Worm (Caenorhabditis elegans): Measurements from ENCODE around the gene C14E2.3.

Gene C14E2.3

ce11 chrX:1821235-1821634 lies 9.9 kb upstream of the C14E2.3 start, which contains the start of gene C14E2.4:
C14E2.4 (minus strand) TSS chrX:1821335.
- no peak for TF ChIP-seq ets-7 (tag; optimal IDR thresholded peaks at IDR 0.05)
- TF ChIP-seq hmg-4 (GFP tag; optimal IDR thresholded peaks at IDR 0.05): no peak
- TF ChIP-seq F13C5.2 (tag; optimal IDR thresholded peaks at IDR 0.05): no peak
- TF ChIP-seq pes-1 (GFP tag; IDR thresholded peaks at IDR 0.05): no peak
- TF ChIP-seq ceh-36 (tag; optimal IDR thresholded peaks at IDR 0.05): no peak
- TF ChIP-seq scrt-1 (GFP tag; IDR thresholded peaks at IDR 0.05): no peak
- TF ChIP-seq hmbx-1 (tag; optimal IDR thresholded peaks at IDR 0.05): no peak
- TF ChIP-seq tra-4 (tag; optimal IDR thresholded peaks at IDR 0.05): no peak
- TF ChIP-seq flt-1 (GFP tag; IDR thresholded peaks at IDR 0.05): no peak
- TF ChIP-seq aly-1 (tag; optimal IDR thresholded peaks at IDR 0.05): no peak
- no peak for TF ChIP-seq ama-1 (optimal IDR thresholded peaks at IDR 0.05)
- no peak for TF ChIP-seq tbx-37 (GFP tag; conservative IDR thresholded peaks at IDR 0.05)
- no peak for TF ChIP-seq tbx-11 (GFP tag; IDR thresholded peaks at IDR 0.05)
- TF ChIP-seq sea-1 (GFP tag; conservative IDR thresholded peaks at IDR 0.05): no peak
- no peak for TF ChIP-seq B0310.2 (tag; optimal IDR thresholded peaks at IDR 0.05)
- TF ChIP-seq ceh-13 (GFP tag; optimal IDR thresholded peaks at IDR 0.05): no peak
- no peak for TF ChIP-seq hnd-1 (tag; optimal IDR thresholded peaks at IDR 0.05)

ce11 chrX:1816106-1816505 lies 4.8 kb upstream of the C14E2.3 start, which contains the start of gene C14E2.7:
C14E2.7 (plus strand) TSS chrX:1816406.
- TF ChIP-seq B0310.2 (tag; optimal IDR thresholded peaks at IDR 0.05) (no peak), tbx-11 (GFP tag; IDR thresholded peaks at IDR 0.05) (no peak), flt-1 (GFP tag; IDR thresholded peaks at IDR 0.05) (no peak), hmg-4 (GFP tag; optimal IDR thresholded peaks at IDR 0.05) (no peak), ama-1 (optimal IDR thresholded peaks at IDR 0.05) (no peak), pes-1 (GFP tag; IDR thresholded peaks at IDR 0.05) (no peak), aly-1 (tag; optimal IDR thresholded peaks at IDR 0.05) (no peak), hmbx-1 (tag; optimal IDR thresholded peaks at IDR 0.05) (no peak), scrt-1 (GFP tag; IDR thresholded peaks at IDR 0.05) (no peak)

ce11 chrX:1800980-1801506 lies 10.3 kb downstream of the C14E2.3 start, which contains the start of gene C14E2.11:
C14E2.11 (plus strand) TSS chrX:1801456.
- TF ChIP-seq hmg-4 (GFP tag; optimal IDR thresholded peaks at IDR 0.05) (peak; percentile 31), tra-4 (tag; optimal IDR thresholded peaks at IDR 0.05) (no peak)

- TF ChIP-seq B0310.2 (tag; optimal IDR thresholded peaks at IDR 0.05) (no peak), tra-4 (tag; optimal IDR thresholded peaks at IDR 0.05) (no peak), sea-1 (GFP tag; conservative IDR thresholded peaks at IDR 0.05) (no peak), ama-1 (optimal IDR thresholded peaks at IDR 0.05) (no peak), tbx-11 (GFP tag; IDR thresholded peaks at IDR 0.05) (no peak), ceh-13 (GFP tag; optimal IDR thresholded peaks at IDR 0.05) (no peak)
Observed at ce11 chrX:1798543-1798942, 12.8 kb downstream of the C14E2.3 start.

- no peak for TF ChIP-seq hnd-1 (tag; optimal IDR thresholded peaks at IDR 0.05)
- no peak for TF ChIP-seq hmbx-1 (tag; optimal IDR thresholded peaks at IDR 0.05)
- no peak for TF ChIP-seq tbx-11 (GFP tag; IDR thresholded peaks at IDR 0.05)
- TF ChIP-seq flt-1 (GFP tag; IDR thresholded peaks at IDR 0.05): no peak
- TF ChIP-seq aly-1 (tag; optimal IDR thresholded peaks at IDR 0.05): no peak
Observed at ce11 chrX:1796067-1796466, 15.3 kb downstream of the C14E2.3 start.

- TF ChIP-seq tra-4 (tag; optimal IDR thresholded peaks at IDR 0.05): no peak
- TF ChIP-seq ceh-36 (tag; optimal IDR thresholded peaks at IDR 0.05): no peak
- no peak for TF ChIP-seq sea-1 (GFP tag; conservative IDR thresholded peaks at IDR 0.05)
- TF ChIP-seq F13C5.2 (tag; optimal IDR thresholded peaks at IDR 0.05): no peak
- no peak for TF ChIP-seq scrt-1 (GFP tag; IDR thresholded peaks at IDR 0.05)
- no peak for TF ChIP-seq hmbx-1 (tag; optimal IDR thresholded peaks at IDR 0.05)
- TF ChIP-seq ets-7 (tag; optimal IDR thresholded peaks at IDR 0.05): no peak
- no peak for TF ChIP-seq hnd-1 (tag; optimal IDR thresholded peaks at IDR 0.05)
- TF ChIP-seq B0310.2 (tag; optimal IDR thresholded peaks at IDR 0.05): no peak
- no peak for TF ChIP-seq flt-1 (GFP tag; IDR thresholded peaks at IDR 0.05)
- no peak for TF ChIP-seq tbx-37 (GFP tag; conservative IDR thresholded peaks at IDR 0.05)
- TF ChIP-seq ceh-13 (GFP tag; optimal IDR thresholded peaks at IDR 0.05): no peak
- TF ChIP-seq hmg-4 (GFP tag; optimal IDR thresholded peaks at IDR 0.05): no peak
- TF ChIP-seq ama-1 (optimal IDR thresholded peaks at IDR 0.05): no peak
- no peak for TF ChIP-seq pes-1 (GFP tag; IDR thresholded peaks at IDR 0.05)
- TF ChIP-seq aly-1 (tag; optimal IDR thresholded peaks at IDR 0.05): no peak
- no peak for TF ChIP-seq tbx-11 (GFP tag; IDR thresholded peaks at IDR 0.05)
Observed at ce11 chrX:1791095-1791494, 20.2 kb downstream of the C14E2.3 start.

- TF ChIP-seq hmbx-1 (tag; optimal IDR thresholded peaks at IDR 0.05) (no peak), tra-4 (tag; optimal IDR thresholded peaks at IDR 0.05) (no peak), hmg-4 (GFP tag; optimal IDR thresholded peaks at IDR 0.05) (no peak), aly-1 (tag; optimal IDR thresholded peaks at IDR 0.05) (no peak), pes-1 (GFP tag; IDR thresholded peaks at IDR 0.05) (no peak), F13C5.2 (tag; optimal IDR thresholded peaks at IDR 0.05) (no peak)
Observed at ce11 chrX:1786607-1787006, 24.7 kb downstream of the C14E2.3 start, which contains the start of gene arg-1. arg-1 (plus strand) TSS chrX:1786907.

- TF ChIP-seq aly-1 (tag; optimal IDR thresholded peaks at IDR 0.05) (no peak), ama-1 (optimal IDR thresholded peaks at IDR 0.05) (no peak), sea-1 (GFP tag; conservative IDR thresholded peaks at IDR 0.05) (no peak), ets-7 (tag; optimal IDR thresholded peaks at IDR 0.05) (no peak), B0310.2 (tag; optimal IDR thresholded peaks at IDR 0.05) (no peak), F13C5.2 (tag; optimal IDR thresholded peaks at IDR 0.05) (no peak), scrt-1 (GFP tag; IDR thresholded peaks at IDR 0.05) (no peak), tbx-11 (GFP tag; IDR thresholded peaks at IDR 0.05) (no peak), tbx-37 (GFP tag; conservative IDR thresholded peaks at IDR 0.05) (no peak), ceh-36 (tag; optimal IDR thresholded peaks at IDR 0.05) (no peak), hmbx-1 (tag; optimal IDR thresholded peaks at IDR 0.05) (no peak), hmg-4 (GFP tag; optimal IDR thresholded peaks at IDR 0.05) (no peak), pes-1 (GFP tag; IDR thresholded peaks at IDR 0.05) (no peak), flt-1 (GFP tag; IDR thresholded peaks at IDR 0.05) (no peak), hnd-1 (tag; optimal IDR thresholded peaks at IDR 0.05) (no peak)
Observed at ce11 chrX:1785692-1786091, 25.6 kb downstream of the C14E2.3 start.

Data from whole organism, early embryonic.